Worm (Caenorhabditis elegans): Measurements from ENCODE around the gene Y67H2A.2.

Y67H2A.2 gene

DNA sequence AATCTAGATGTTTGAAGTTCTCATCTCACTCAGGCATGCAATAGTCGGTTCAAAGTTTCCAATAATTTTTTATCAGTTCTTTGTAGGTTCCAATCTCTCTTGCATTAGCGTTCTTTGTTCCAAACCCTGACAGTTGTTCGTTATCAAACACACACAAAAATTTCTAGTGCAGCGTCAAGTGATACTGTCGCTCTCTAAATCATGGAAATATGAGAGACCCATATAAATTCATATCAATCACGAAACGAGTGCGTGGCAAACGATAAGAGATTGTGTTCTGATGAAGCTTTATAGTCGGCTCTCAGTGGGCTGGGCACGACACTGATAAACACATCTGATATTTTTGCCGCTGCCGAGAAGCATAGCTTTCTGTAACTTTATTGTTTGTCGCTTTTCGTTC is 16.6 kb upstream of the Y67H2A.2 start (continued):
- TF ChIP-seq pha-4 (tag; optimal IDR thresholded peaks at IDR 0.05) (peak; percentile 91), lin-54 (GFP tag; optimal IDR thresholded peaks at IDR 0.05) (no peak), D2030.7 (GFP tag; IDR thresholded peaks at IDR 0.05) (no peak), madf-10 (tag; optimal IDR thresholded peaks at IDR 0.05) (peak; percentile 22), F23B12.7 (tag; optimal IDR thresholded peaks at IDR 0.05; ENCODE audit: insufficient read depth) (peak; percentile 8), tbp1 (GFP tag; optimal IDR thresholded peaks at IDR 0.05) (peak; percentile 38), B0336.3 (GFP tag; IDR thresholded peaks at IDR 0.05) (peak; percentile 51; the same call in 1 of the 2 replicates), sptf-2 (GFP tag; optimal IDR thresholded peaks at IDR 0.05) (no peak), nfyb-1 (GFP tag; IDR thresholded peaks at IDR 0.05) (peak; percentile 74), egl-44 (GFP tag; IDR thresholded peaks at IDR 0.05) (0 out of 2 replicates have a peak, but pooled peaks have one; percentile 39), F55B11.4 (tag; optimal IDR thresholded peaks at IDR 0.05; ENCODE audit: borderline replicate concordance, insufficient read depth) (no peak), hmg-1.2 (GFP tag; IDR thresholded peaks at IDR 0.05) (peak; percentile 13; the same call in 1 of the 2 replicates), cebp-1 (GFP tag; IDR thresholded peaks at IDR 0.05) (no peak), cebp-1 (tag; optimal IDR thresholded peaks at IDR 0.05) (peak; percentile 37), unc-62 (GFP tag; optimal IDR thresholded peaks at IDR 0.05) (peak; percentile 44), efl-1 (GFP tag; optimal IDR thresholded peaks at IDR 0.05) (no peak)

DNA sequence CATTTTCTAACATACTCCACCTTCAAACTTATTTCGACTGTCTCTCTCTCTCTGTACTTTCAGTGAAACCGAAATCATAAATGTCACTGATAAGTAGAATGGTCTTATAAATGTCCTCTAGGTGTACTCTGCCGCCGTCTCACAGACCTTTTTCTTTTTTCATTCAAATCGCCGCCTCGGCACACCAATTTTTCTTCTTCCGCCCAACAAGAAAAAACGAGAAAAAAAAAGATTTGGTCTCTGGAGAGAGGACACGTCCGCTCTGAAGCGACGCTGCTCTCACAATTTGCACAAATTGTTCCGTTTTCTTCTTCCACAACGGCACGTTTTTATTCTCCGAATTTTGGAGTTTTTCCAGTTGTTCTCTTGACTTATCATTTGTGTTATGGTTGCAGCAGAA is 15.5 kb upstream of the Y67H2A.2 start:
- TF ChIP-seq aptf-3 (GFP tag; IDR thresholded peaks at IDR 0.05), result no peak
- no peak for TF ChIP-seq rec-8 (tag; optimal IDR thresholded peaks at IDR 0.05)
- TF ChIP-seq bed-1 (GFP tag; IDR thresholded peaks at IDR 0.05), result no peak
- TF ChIP-seq nhr-27 (tag; optimal IDR thresholded peaks at IDR 0.05), result no peak
- TF ChIP-seq hmg-1.2 (GFP tag; IDR thresholded peaks at IDR 0.05), result no peak
- TF ChIP-seq let-607 (tag; optimal IDR thresholded peaks at IDR 0.05), result no peak
- TF ChIP-seq pbrm-1 (GFP tag; IDR thresholded peaks at IDR 0.05), result no peak
- peak; percentile 72 for TF ChIP-seq nhr-80 (tag; optimal IDR thresholded peaks at IDR 0.05)
- TF ChIP-seq tbp1 (GFP tag; optimal IDR thresholded peaks at IDR 0.05), result no peak
- no peak for TF ChIP-seq hlh-12 (tag; optimal IDR thresholded peaks at IDR 0.05)
- no peak for TF ChIP-seq ceh-27 (GFP tag; optimal IDR thresholded peaks at IDR 0.05)
- TF ChIP-seq zfh-2 (GFP tag; conservative IDR thresholded peaks at IDR 0.05), result peak; percentile 48; the same call in 1 of the 2 replicates
- no peak for TF ChIP-seq D2030.7 (GFP tag; IDR thresholded peaks at IDR 0.05)
- TF ChIP-seq ztf-3 (GFP tag; optimal IDR thresholded peaks at IDR 0.05), result no peak
- no peak for TF ChIP-seq rpc-1 (optimal IDR thresholded peaks at IDR 0.05)
- no peak for TF ChIP-seq rpc-1 (tag; optimal IDR thresholded peaks at IDR 0.05)
- TF ChIP-seq pha-4 (tag; optimal IDR thresholded peaks at IDR 0.05), result no peak
- TF ChIP-seq Y56A3A.18 (GFP tag; IDR thresholded peaks at IDR 0.05), result no peak
- 0 out of 2 replicates have a peak, but pooled peaks have one; percentile 23 for TF ChIP-seq B0336.3 (GFP tag; IDR thresholded peaks at IDR 0.05)
- no peak for TF ChIP-seq B0019.2 (GFP tag; conservative IDR thresholded peaks at IDR 0.05)
- TF ChIP-seq rcor-1 (GFP tag; IDR thresholded peaks at IDR 0.05), result no peak
- TF ChIP-seq ztf-26 (tag; optimal IDR thresholded peaks at IDR 0.05), result no peak
- TF ChIP-seq dox-1 (GFP tag; IDR thresholded peaks at IDR 0.05), result peak; percentile 32; the same call in 1 of the 2 replicates
- TF ChIP-seq F57A8.1 (GFP tag; optimal IDR thresholded peaks at IDR 0.05), result no peak
- no peak for TF ChIP-seq ama-1 (optimal IDR thresholded peaks at IDR 0.05)
- TF ChIP-seq ama-1 (GFP tag; optimal IDR thresholded peaks at IDR 0.05), result no peak
- no peak for TF ChIP-seq K12H6.12 (tag; optimal IDR thresholded peaks at IDR 0.05)
- TF ChIP-seq snpc-3.4 (tag; optimal IDR thresholded peaks at IDR 0.05), result no peak
- no peak for TF ChIP-seq ceh-40 (GFP tag; IDR thresholded peaks at IDR 0.05)
- TF ChIP-seq C06A6.2 (GFP tag; conservative IDR thresholded peaks at IDR 0.05), result 0 out of 2 replicates have a peak, but pooled peaks have one; percentile 18
- TF ChIP-seq ZK185.1 (tag; optimal IDR thresholded peaks at IDR 0.05; ENCODE audit: poor library complexity, severe bottlenecking), result peak; percentile 13
- TF ChIP-seq athp-1 (tag; optimal IDR thresholded peaks at IDR 0.05), result no peak
- no peak for TF ChIP-seq hlh-26 (GFP tag; conservative IDR thresholded peaks at IDR 0.05)
- TF ChIP-seq T26A5.8 (tag; optimal IDR thresholded peaks at IDR 0.05), result no peak
- TF ChIP-seq tbx-9 (tag; optimal IDR thresholded peaks at IDR 0.05; ENCODE audit: borderline replicate concordance), result no peak
- no peak for TF ChIP-seq mcd-1 (GFP tag; IDR thresholded peaks at IDR 0.05)
- TF ChIP-seq madf-3 (GFP tag; IDR thresholded peaks at IDR 0.05), result no peak

Data from whole organism, young adult.